Fruit fly (Drosophila melanogaster) whole organism, prepupa: ENCODE data around the gene Awh.

Source experiments
- CG16779 ChIP-seq: fragments of 200-800 bp; sonication (Bioruptor generic); optimal IDR thresholded peaks from 3 replicates; lab custom pipeline; 2017; ENCODE audit warnings: missing biosample characterization, mild to moderate bottlenecking, missing genetic modification characterization
- CG6276 ChIP-seq: fragments of 200-800 bp; sonication (Bioruptor generic); optimal IDR thresholded peaks from 2 replicates; lab custom pipeline; 2017; ENCODE audit warnings: missing biosample characterization, mild to moderate bottlenecking, missing genetic modification characterization
- Met ChIP-seq: fragments of 200-800 bp; sonication (Bioruptor generic); optimal IDR thresholded peaks from 3 replicates; lab custom pipeline; 2016; ENCODE audit warnings: missing biosample characterization, missing genetic modification characterization
- Sox102F ChIP-seq: fragments of 200-800 bp; sonication (Bioruptor generic); optimal IDR thresholded peaks from 2 replicates; lab custom pipeline; 2016; ENCODE audit warnings: missing biosample characterization, mild to moderate bottlenecking, missing genetic modification characterization
- Sox14 ChIP-seq: fragments of 200-800 bp; sonication (Bioruptor generic); optimal IDR thresholded peaks from 3 replicates; lab custom pipeline; 2016; ENCODE audit warnings: missing biosample characterization, missing genetic modification characterization
- achi ChIP-seq: fragments of 200-800 bp; sonication (Bioruptor generic); optimal IDR thresholded peaks from 3 replicates; lab custom pipeline; 2016; ENCODE audit warnings: missing biosample characterization, missing genetic modification characterization
- fd85E ChIP-seq: fragments of 200-800 bp; sonication (Bioruptor generic); optimal IDR thresholded peaks from 3 replicates; lab custom pipeline; 2016; ENCODE audit warnings: missing biosample characterization, missing genetic modification characterization
- fkh ChIP-seq: fragments of 200-800 bp; sonication (Bioruptor generic); optimal IDR thresholded peaks from 3 replicates; lab custom pipeline; 2017; ENCODE audit warnings: missing biosample characterization, mild to moderate bottlenecking, missing genetic modification characterization, moderate library complexity

DNA sequence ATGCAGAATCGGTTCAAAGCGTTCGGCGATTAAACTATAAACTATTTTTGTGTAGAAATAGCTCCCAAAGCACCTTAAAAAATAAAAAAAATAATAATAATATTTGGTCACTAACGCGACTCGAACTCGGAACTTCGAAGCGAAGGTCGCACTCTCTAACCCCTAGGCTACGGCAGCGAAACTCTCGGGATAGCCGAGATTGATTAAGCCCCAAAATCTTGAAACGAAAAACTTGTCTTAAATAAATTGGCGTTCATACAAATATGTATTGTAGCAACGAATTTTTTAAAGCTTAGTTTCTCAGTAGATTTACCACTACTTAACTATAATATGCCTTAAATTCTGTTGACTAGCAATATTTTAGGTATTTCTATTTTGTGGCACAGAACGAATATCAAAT, 48.4 kb downstream of the Awh start:
- TF ChIP-seq achi (GFP tag; lab: Kevin White, UChicago) (no peak), Sox102F (GFP tag; lab: Kevin White, UChicago) (no peak), CG16779 (tag; lab: Kevin White, UChicago) (no peak), fd85E (GFP tag; lab: Kevin White, UChicago) (no peak), Sox14 (GFP tag; lab: Kevin White, UChicago) (no peak), CG6276 (GFP tag; lab: Kevin White, UChicago) (no peak), fkh (no peak), Met (GFP tag; lab: Kevin White, UChicago) (no peak)
